Worm (Caenorhabditis elegans): ENCODE measurements around the gene C03A3.1.
A peak's percentile ranks its signal among the peaks of the same experiment; 100 is the strongest.

C03A3.1 gene

ce11 chrX:11211360-11211759 is 45.8 kb upstream of the C03A3.1 start:
- TF ChIP-seq pax-3 (tag; optimal IDR thresholded peaks at IDR 0.05) (no peak), aly-2 (tag; optimal IDR thresholded peaks at IDR 0.05) (no peak), mdl-1 (tag; optimal IDR thresholded peaks at IDR 0.05) (no peak), nhr-11 (tag; optimal IDR thresholded peaks at IDR 0.05) (no peak), F16B12.6 (tag; optimal IDR thresholded peaks at IDR 0.05) (no peak), C34B4.2 (tag; optimal IDR thresholded peaks at IDR 0.05) (no peak), unc-130 (tag; optimal IDR thresholded peaks at IDR 0.05) (no peak), nhr-20 (tag; optimal IDR thresholded peaks at IDR 0.05) (no peak), egl-13 (tag; optimal IDR thresholded peaks at IDR 0.05) (no peak), ztf-11 (tag; optimal IDR thresholded peaks at IDR 0.05) (no peak), blmp-1 (tag; optimal IDR thresholded peaks at IDR 0.05) (no peak), zag-1 (tag; optimal IDR thresholded peaks at IDR 0.05) (no peak), sup-37 (GFP tag; optimal IDR thresholded peaks at IDR 0.05) (no peak), unc-62 (GFP tag; optimal IDR thresholded peaks at IDR 0.05) (no peak), dsc-1 (tag; optimal IDR thresholded peaks at IDR 0.05) (no peak), nhr-77 (tag; optimal IDR thresholded peaks at IDR 0.05) (no peak), nhr-90 (tag; optimal IDR thresholded peaks at IDR 0.05; ENCODE audit: poor library complexity) (no peak), hpl-2 (GFP tag; optimal IDR thresholded peaks at IDR 0.05) (no peak)

- TF ChIP-seq mab-9 (GFP tag; IDR thresholded peaks at IDR 0.05) (0 out of 2 replicates have a peak, but pooled peaks have one; percentile 21), nhr-28 (tag; optimal IDR thresholded peaks at IDR 0.05) (no peak), grh-1 (GFP tag; IDR thresholded peaks at IDR 0.05) (no peak), fkh-8 (tag; optimal IDR thresholded peaks at IDR 0.05) (no peak), fkh-10 (GFP tag; optimal IDR thresholded peaks at IDR 0.05) (no peak), nhr-20 (tag; optimal IDR thresholded peaks at IDR 0.05) (peak; percentile 79), lin-35 (GFP tag; optimal IDR thresholded peaks at IDR 0.05) (peak in 1 of 2 experiments; percentile 59), mep-1 (tag; optimal IDR thresholded peaks at IDR 0.05) (peak; percentile 71), nhr-71 (tag; optimal IDR thresholded peaks at IDR 0.05) (peak; percentile 59), lir-3 (tag; optimal IDR thresholded peaks at IDR 0.05; ENCODE audit: poor library complexity) (no peak), hlh-4 (tag; optimal IDR thresholded peaks at IDR 0.05) (no peak), C34B4.2 (tag; optimal IDR thresholded peaks at IDR 0.05) (no peak), ceh-88 (GFP tag; IDR thresholded peaks at IDR 0.05) (no peak), sptf-1 (tag; optimal IDR thresholded peaks at IDR 0.05) (no peak), aly-2 (tag; optimal IDR thresholded peaks at IDR 0.05) (no peak), snu-23 (GFP tag; optimal IDR thresholded peaks at IDR 0.05) (peak; percentile 72), efl-1 (optimal IDR thresholded peaks at IDR 0.05) (peak in 1 of 2 experiments; percentile 31), efl-1 (GFP tag; optimal IDR thresholded peaks at IDR 0.05 in 1 of 2) (peak in 1 of 2 experiments; percentile 94), ceh-90 (tag; optimal IDR thresholded peaks at IDR 0.05) (no peak), sox-4 (tag; optimal IDR thresholded peaks at IDR 0.05) (no peak), nhr-237 (tag; optimal IDR thresholded peaks at IDR 0.05) (no peak), nhr-47 (tag; optimal IDR thresholded peaks at IDR 0.05) (peak; percentile 39), lin-39 (tag; optimal IDR thresholded peaks at IDR 0.05) (no peak), elt-3 (tag; optimal IDR thresholded peaks at IDR 0.05) (peak; percentile 48 to 93 (median 66)), pqm-1 (tag; optimal IDR thresholded peaks at IDR 0.05) (no peak), lin-15B (tag; optimal IDR thresholded peaks at IDR 0.05) (no peak), ztf-11 (tag; optimal IDR thresholded peaks at IDR 0.05) (no peak), unc-98 (GFP tag; IDR thresholded peaks at IDR 0.05) (no peak), lin-14 (GFP tag; optimal IDR thresholded peaks at IDR 0.05) (peak; percentile 66), sup-37 (GFP tag; optimal IDR thresholded peaks at IDR 0.05) (no peak), nhr-11 (tag; optimal IDR thresholded peaks at IDR 0.05) (no peak), irx-1 (tag; optimal IDR thresholded peaks at IDR 0.05) (no peak), vab-15 (tag; optimal IDR thresholded peaks at IDR 0.05) (no peak), ceh-82 (tag; optimal IDR thresholded peaks at IDR 0.05) (peak in 1 of 3 experiments; percentile 42), nhr-90 (tag; optimal IDR thresholded peaks at IDR 0.05; ENCODE audit: poor library complexity) (peak; percentile 61), ets-5 (GFP tag; IDR thresholded peaks at IDR 0.05) (no peak), ces-1 (GFP tag; optimal IDR thresholded peaks at IDR 0.05) (no peak), swsn-7 (tag; optimal IDR thresholded peaks at IDR 0.05) (peak; percentile 43), zag-1 (tag; optimal IDR thresholded peaks at IDR 0.05) (no peak), tbx-2 (tag; optimal IDR thresholded peaks at IDR 0.05) (peak; percentile 49), blmp-1 (tag; optimal IDR thresholded peaks at IDR 0.05) (peak; percentile 69)
These were observed 41.6 kb upstream of the C03A3.1 start, which contains the start of the genes C34F6.7 and idh-2 for ce11 chrX:11215420-11216050. Gene C34F6.7, minus strand, starts transcription at chrX:11215470. Gene idh-2, plus strand, starts transcription at chrX:11216000.
